Worm (Caenorhabditis elegans) whole organism, L4/young adult: Measurements from ENCODE around the gene cwp-4.

Experiments used
- dao-5 ChIP-seq: sonication (generic microtip); optimal IDR thresholded peaks from 2 replicates; lab custom pipeline; 2016; ENCODE audit warnings: missing genotype, missing genetic modification characterization, moderate library complexity, missing compliant biosample characterization
- him-1 ChIP-seq: sonication (generic microtip); optimal IDR thresholded peaks from 2 replicates; lab custom pipeline; 2016; ENCODE audit warnings: missing genotype, missing genetic modification reagents, missing genetic modification characterization, missing compliant biosample characterization

- TF ChIP-seq dao-5, result no peak
- no peak for TF ChIP-seq him-1 (tag; lab: Kevin White, UChicago)
These were observed 16.0 kb downstream of the cwp-4 start, which contains the start of gene Y58A7A.1 for ce11 chrV:5069440-5069839.
